Worm (Caenorhabditis elegans) whole organism, L3 larva: ENCODE data around the gene C40C9.3.

ENCODE experiments used
- R02D3.7 ChIP-seq: fragments of 150-350 bp; optimal IDR thresholded peaks from 2 replicates; lab custom pipeline; 2014; ENCODE audit warnings: missing biosample characterization, missing genetic modification characterization
- ZK546.5 ChIP-seq: sonication (generic microtip); optimal IDR thresholded peaks from 2 replicates; lab custom pipeline; 2017; ENCODE audit warnings: missing biosample characterization, missing genetic modification characterization
- aly-2 ChIP-seq: fragments of 150-350 bp; optimal IDR thresholded peaks from 2 replicates; lab custom pipeline; 2014; ENCODE audit warnings: missing biosample characterization, missing genetic modification characterization
- ama-1 ChIP-seq: fragments of 150-350 bp; optimal IDR thresholded peaks from 2 replicates; lab custom pipeline; 2018
- ceh-16 ChIP-seq: sonication (generic microtip); optimal IDR thresholded peaks from 2 replicates; lab custom pipeline; 2017; ENCODE audit warnings: missing biosample characterization, missing genetic modification characterization
- ceh-28 ChIP-seq: fragments of 150-350 bp; optimal IDR thresholded peaks from 2 replicates; lab custom pipeline; 2014; ENCODE audit warnings: missing biosample characterization, missing genetic modification reagents, missing genetic modification characterization
- ceh-82 ChIP-seq: fragments of 150-350 bp; optimal IDR thresholded peaks from 2 replicates; lab custom pipeline; 2014; ENCODE audit warnings: missing biosample characterization, missing genetic modification characterization
- ceh-9 ChIP-seq: sonication (generic microtip); optimal IDR thresholded peaks from 2 replicates; lab custom pipeline; 2018; ENCODE audit warnings: missing biosample characterization, missing genetic modification characterization
- daf-12 ChIP-seq: fragments of 150-350 bp; optimal IDR thresholded peaks from 2 replicates; lab custom pipeline; 2014; ENCODE audit warnings: missing biosample characterization, missing genetic modification reagents, missing genetic modification characterization
- egl-27 ChIP-seq: sonication (generic microtip); optimal IDR thresholded peaks from 4 replicates; lab custom pipeline; 2017; ENCODE audit warnings: missing biosample characterization, missing genetic modification reagents, missing genetic modification characterization
- egl-5 ChIP-seq: fragments of 150-350 bp; optimal IDR thresholded peaks from 2 replicates; lab custom pipeline; 2017; ENCODE audit warnings: missing biosample characterization, missing genetic modification reagents, missing genetic modification characterization, inconsistent platforms
- elt-1 ChIP-seq: fragments of 150-350 bp; optimal IDR thresholded peaks from 2 replicates; lab custom pipeline; 2014; ENCODE audit warnings: missing biosample characterization, missing genetic modification characterization
- elt-2 ChIP-seq: sonication (generic microtip); optimal IDR thresholded peaks from 2 replicates; lab custom pipeline; 2016; ENCODE audit warnings: missing genetic modification reagents, mild to moderate bottlenecking, missing genetic modification characterization, missing compliant biosample characterization
- elt-3 ChIP-seq, 3 experiments: fragments of 150-350 bp in 1 of 3; sonication (generic microtip) in 2 of 3; optimal IDR thresholded peaks; 2 replicates in 2 of 3; 4 replicates in 1 of 3; lab custom pipeline; 2014 to 2017; ENCODE audit warnings: missing biosample characterization in 3 of 3, missing genetic modification characterization in 3 of 3
- eor-1 ChIP-seq, 2 experiments: fragments of 150-350 bp; optimal IDR thresholded peaks; 2 replicates each; lab custom pipeline; 2014 to 2018; ENCODE audit warnings: missing biosample characterization in 2 of 2, missing genetic modification characterization in 2 of 2
- fkh-10 ChIP-seq: sonication (generic microtip); optimal IDR thresholded peaks from 2 replicates; lab custom pipeline; 2017; ENCODE audit warnings: missing biosample characterization, missing genetic modification reagents, missing genetic modification characterization
- fkh-2 ChIP-seq: fragments of 150-350 bp; optimal IDR thresholded peaks from 2 replicates; lab custom pipeline; 2014; ENCODE audit warnings: missing biosample characterization, missing genetic modification reagents, missing genetic modification characterization
- fos-1 ChIP-seq: fragments of 150-350 bp; optimal IDR thresholded peaks from 2 replicates; lab custom pipeline; 2014; ENCODE audit warnings: missing biosample characterization, missing genetic modification characterization
- hmg-11 ChIP-seq: sonication (generic microtip); optimal IDR thresholded peaks from 2 replicates; lab custom pipeline; 2016; ENCODE audit warnings: missing genetic modification characterization, missing compliant biosample characterization
- jun-1 ChIP-seq: fragments of 150-350 bp; optimal IDR thresholded peaks from 2 replicates; lab custom pipeline; 2014; ENCODE audit warnings: missing biosample characterization, missing genetic modification reagents, missing genetic modification characterization
- lin-15B ChIP-seq: fragments of 150-350 bp; optimal IDR thresholded peaks from 2 replicates; lab custom pipeline; 2014; ENCODE audit warnings: missing biosample characterization, missing genetic modification characterization
- lin-39 ChIP-seq: fragments of 150-350 bp; optimal IDR thresholded peaks from 2 replicates; lab custom pipeline; 2018; ENCODE audit warnings: missing biosample characterization, missing genetic modification reagents, missing genetic modification characterization
- lsy-12 ChIP-seq: sonication (generic microtip); optimal IDR thresholded peaks from 2 replicates; lab custom pipeline; 2016; ENCODE audit warnings: mild to moderate bottlenecking, missing genetic modification characterization, missing compliant biosample characterization
- mdl-1 ChIP-seq: fragments of 150-350 bp; optimal IDR thresholded peaks from 2 replicates; lab custom pipeline; 2014; ENCODE audit warnings: missing biosample characterization, missing genetic modification characterization
- mml-1 ChIP-seq: fragments of 150-350 bp; sonication (generic microtip); optimal IDR thresholded peaks from 3 replicates; lab custom pipeline; 2014; ENCODE audit warnings: missing biosample characterization, missing genetic modification characterization
- nfya-1 ChIP-seq: sonication (generic microtip); optimal IDR thresholded peaks from 2 replicates; lab custom pipeline; 2017; ENCODE audit warnings: missing genetic modification characterization, mild to moderate bottlenecking, missing compliant biosample characterization, antibody characterized with exemption, moderate library complexity; ENCODE audit not compliant: insufficient read depth
- nhr-11 ChIP-seq: fragments of 150-350 bp; optimal IDR thresholded peaks from 2 replicates; lab custom pipeline; 2014; ENCODE audit warnings: missing biosample characterization, missing genetic modification characterization
- nhr-12 ChIP-seq: fragments of 150-350 bp; optimal IDR thresholded peaks from 2 replicates; lab custom pipeline; 2014; ENCODE audit warnings: missing biosample characterization, missing genetic modification characterization
- nhr-23 ChIP-seq: fragments of 150-350 bp; optimal IDR thresholded peaks from 2 replicates; lab custom pipeline; 2014; ENCODE audit warnings: missing biosample characterization, missing genetic modification reagents, missing genetic modification characterization
- nhr-237 ChIP-seq: fragments of 150-350 bp; optimal IDR thresholded peaks from 2 replicates; lab custom pipeline; 2014; ENCODE audit warnings: missing biosample characterization, missing genetic modification characterization
- nhr-25 ChIP-seq: sonication (generic microtip); optimal IDR thresholded peaks from 2 replicates; lab custom pipeline; 2017; ENCODE audit warnings: missing biosample characterization, missing genetic modification characterization
- nhr-28 ChIP-seq: fragments of 150-350 bp; optimal IDR thresholded peaks from 2 replicates; lab custom pipeline; 2014; ENCODE audit warnings: missing biosample characterization, missing genetic modification characterization
- nhr-43 ChIP-seq: sonication (generic microtip); optimal IDR thresholded peaks from 2 replicates; lab custom pipeline; 2016; ENCODE audit warnings: mild to moderate bottlenecking, missing genetic modification characterization, missing compliant biosample characterization; ENCODE audit not compliant: poor library complexity, severe bottlenecking
- nhr-67 ChIP-seq: fragments of 150-350 bp; optimal IDR thresholded peaks from 2 replicates; lab custom pipeline; 2014; ENCODE audit warnings: missing biosample characterization, missing genetic modification characterization
- nhr-76 ChIP-seq: fragments of 150-350 bp; sonication (generic microtip); optimal IDR thresholded peaks from 5 replicates; lab custom pipeline; 2014; ENCODE audit warnings: missing biosample characterization, missing genetic modification characterization
- nhr-77 ChIP-seq: fragments of 150-350 bp; optimal IDR thresholded peaks from 2 replicates; lab custom pipeline; 2014; ENCODE audit warnings: missing biosample characterization, missing genetic modification characterization
- pha-4 ChIP-seq: fragments of 150-350 bp; optimal IDR thresholded peaks from 2 replicates; lab custom pipeline; 2014; ENCODE audit warnings: missing biosample characterization, missing genetic modification reagents, missing genetic modification characterization
- pqm-1 ChIP-seq: fragments of 150-350 bp; optimal IDR thresholded peaks from 2 replicates; lab custom pipeline; 2017; ENCODE audit warnings: missing biosample characterization, missing genetic modification characterization, inconsistent platforms
- sea-2 ChIP-seq: fragments of 150-350 bp; sonication (generic microtip); optimal IDR thresholded peaks from 4 replicates; lab custom pipeline; 2014; ENCODE audit warnings: missing biosample characterization, missing genetic modification reagents, missing genetic modification characterization
- skn-1 ChIP-seq: fragments of 150-350 bp; optimal IDR thresholded peaks from 2 replicates; lab custom pipeline; 2014; ENCODE audit warnings: missing biosample characterization, missing genetic modification characterization
- snpc-4 ChIP-seq: fragments of 150-350 bp; optimal IDR thresholded peaks from 2 replicates; lab custom pipeline; 2014; ENCODE audit warnings: missing biosample characterization, missing genetic modification characterization
- tbx-2 ChIP-seq: sonication (generic microtip); optimal IDR thresholded peaks from 2 replicates; lab custom pipeline; 2016; ENCODE audit warnings: mild to moderate bottlenecking, missing genetic modification characterization, missing compliant biosample characterization
- unc-39 ChIP-seq: sonication (generic microtip); optimal IDR thresholded peaks from 4 replicates; lab custom pipeline; 2017; ENCODE audit warnings: missing biosample characterization, missing genetic modification characterization
- unc-62 ChIP-seq: fragments of 150-350 bp; sonication (generic microtip); optimal IDR thresholded peaks from 4 replicates; lab custom pipeline; 2014; ENCODE audit warnings: missing biosample characterization, missing genetic modification reagents, missing genetic modification characterization
- zag-1 ChIP-seq: fragments of 150-350 bp; optimal IDR thresholded peaks from 2 replicates; lab custom pipeline; 2014; ENCODE audit warnings: missing biosample characterization, missing genetic modification characterization
- ztf-11 ChIP-seq: fragments of 150-350 bp; optimal IDR thresholded peaks from 2 replicates; lab custom pipeline; 2014; ENCODE audit warnings: missing biosample characterization, missing genetic modification characterization
- ztf-4 ChIP-seq: fragments of 150-350 bp; optimal IDR thresholded peaks from 2 replicates; lab custom pipeline; 2014; ENCODE audit warnings: missing biosample characterization, missing genetic modification characterization

Gene C40C9.3

DNA sequence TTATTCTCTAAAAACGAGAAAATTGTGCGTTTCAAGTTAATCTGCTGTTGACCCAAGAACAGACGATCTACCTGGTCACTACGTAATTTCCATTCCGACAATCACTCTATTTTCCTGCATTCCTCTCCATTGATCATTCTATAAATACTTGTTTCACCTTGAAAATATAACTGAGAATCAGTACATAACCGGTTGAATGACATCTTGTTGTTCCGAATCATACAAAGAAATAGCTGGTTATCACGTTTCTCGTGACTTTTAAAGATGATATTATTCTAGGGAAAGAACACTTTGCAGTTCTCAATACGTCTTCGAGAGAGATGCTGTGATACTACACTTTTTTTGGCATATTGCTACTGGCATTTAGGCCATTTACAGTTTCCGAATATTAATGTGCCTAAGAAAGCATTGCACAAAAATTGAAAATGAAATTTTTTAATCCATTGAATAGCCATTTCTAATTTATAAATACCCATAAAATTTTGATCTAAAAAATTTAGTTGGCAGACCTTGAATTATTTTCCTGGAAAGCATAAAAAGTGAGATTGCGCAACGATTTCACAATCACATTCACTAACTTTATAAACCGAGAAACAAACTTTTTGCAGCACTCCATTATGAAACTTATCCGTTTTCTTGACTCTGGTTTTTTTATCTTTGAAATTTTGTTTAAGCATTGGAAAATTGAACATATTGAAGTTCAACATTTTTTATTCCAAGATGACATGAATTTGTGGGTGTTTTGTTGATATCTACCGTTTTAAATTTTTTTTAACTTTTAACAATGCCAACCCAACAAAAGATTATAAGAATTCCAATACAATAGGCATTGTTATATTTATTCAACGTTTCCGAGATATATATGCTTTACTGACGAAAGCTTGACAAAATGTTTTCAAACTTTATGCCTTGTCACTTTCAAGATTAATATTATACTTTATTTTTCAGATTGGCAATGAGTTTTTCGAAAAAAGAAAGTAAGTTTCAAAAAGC lies 16.5 kb downstream of the C40C9.3 start, which contains the start of gene C04A11.5:
Gene C04A11.5 (plus strand): TSS at position 943 of the 993 bp plus-strand sequence.
- TF ChIP-seq nhr-23 (tag; lab: Kevin White, UChicago) = peak; percentile 70
- TF ChIP-seq aly-2 (tag; lab: Kevin White, UChicago) = no peak
- TF ChIP-seq R02D3.7 (tag; lab: Kevin White, UChicago) = no peak
- peak; percentile 53 for TF ChIP-seq nhr-43
- peak; percentile 47 for TF ChIP-seq nhr-25

DNA sequence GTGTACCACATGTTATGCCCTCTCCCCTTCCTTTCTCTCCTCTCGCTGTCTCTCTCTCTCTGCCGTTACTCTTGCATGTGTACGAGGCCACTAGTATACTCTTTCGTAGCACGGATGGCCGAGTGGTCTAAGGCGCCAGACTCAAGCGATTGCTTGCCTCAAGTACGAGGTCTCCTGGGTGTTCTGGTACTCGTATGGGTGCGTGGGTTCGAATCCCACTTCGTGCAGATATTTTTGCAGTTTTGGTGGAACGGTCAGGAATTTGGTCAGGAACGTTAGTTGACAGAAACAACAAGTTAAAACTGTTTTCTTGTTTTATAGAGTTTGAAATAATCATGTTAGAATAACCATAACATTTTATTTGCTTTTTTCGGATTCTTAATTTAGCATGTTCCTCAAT lies 18.0 kb downstream of the C40C9.3 start:
- TF ChIP-seq nhr-12 (tag; lab: Kevin White, UChicago) (no peak), skn-1 (tag; lab: Kevin White, UChicago) (peak; percentile 43), nhr-25 (peak; percentile 46), elt-2 (peak; percentile 49), nhr-77 (tag; lab: Kevin White, UChicago) (peak; percentile 46), ceh-16 (no peak), nhr-76 (tag; lab: Kevin White, UChicago) (peak; percentile 37), nhr-237 (tag; lab: Kevin White, UChicago) (no peak), fkh-2 (tag; lab: Kevin White, UChicago) (no peak), mdl-1 (tag; lab: Kevin White, UChicago) (no peak), ztf-4 (tag; lab: Kevin White, UChicago) (peak; percentile 49), ceh-82 (tag; lab: Kevin White, UChicago) (peak; percentile 37), nhr-43 (peak; percentile 81), sea-2 (GFP tag; lab: Kevin White, UChicago) (peak; percentile 58), fos-1 (tag; lab: Kevin White, UChicago) (no peak), snpc-4 (tag; lab: Kevin White, UChicago) (peak; percentile 11), nhr-67 (tag; lab: Kevin White, UChicago) (no peak), ama-1 (lab: Kevin White, UChicago) (peak; percentile 49), mml-1 (tag; lab: Kevin White, UChicago) (no peak), tbx-2 (tag; lab: Kevin White, UChicago) (peak; percentile 85), pha-4 (peak; percentile 81), unc-62 (GFP tag; lab: Kevin White, UChicago) (no peak), ceh-28 (peak; percentile 13), lin-39 (tag; lab: Kevin White, UChicago) (peak; percentile 87), elt-1 (tag; lab: Kevin White, UChicago) (peak; percentile 58), zag-1 (no peak), daf-12 (no peak), fkh-10 (GFP tag; lab: Kevin White, UChicago) (peak; percentile 51), hmg-11 (peak; percentile 99), ZK546.5 (tag; lab: Kevin White, UChicago) (no peak), elt-3 (tag; optimal IDR thresholded peaks at IDR 0.05; lab: Kevin White, UChicago) (peak in 1 of 3 experiments; percentile 31), lsy-12 (tag; lab: Kevin White, UChicago) (peak; percentile 85), jun-1 (tag; lab: Kevin White, UChicago) (peak; percentile 86), egl-5 (peak; percentile 89), pqm-1 (peak; percentile 41), aly-2 (tag; lab: Kevin White, UChicago) (no peak), unc-39 (tag; lab: Kevin White, UChicago) (peak; percentile 27), eor-1 (tag; optimal IDR thresholded peaks at IDR 0.05; lab: Kevin White, UChicago) (no peak), ztf-11 (tag; lab: Kevin White, UChicago) (no peak), R02D3.7 (tag; lab: Kevin White, UChicago) (peak; percentile 38), ceh-9 (tag; lab: Kevin White, UChicago) (no peak), nfya-1 (peak; percentile 71), egl-27 (tag; lab: Kevin White, UChicago) (peak; percentile 30), nhr-11 (peak; percentile 33), nhr-28 (no peak), nhr-23 (tag; lab: Kevin White, UChicago) (peak; percentile 67), lin-15B (peak; percentile 38)
